Worm (Caenorhabditis elegans): ENCODE measurements around the gene Y37E11B.7.

The Y37E11B.7 gene

ce11 chrIV:3628896-3629641 lies 29.1 kb upstream of the Y37E11B.7 start:
- TF ChIP-seq nhr-42 (GFP tag; IDR thresholded peaks at IDR 0.05): no peak
- TF ChIP-seq ceh-28 (tag; optimal IDR thresholded peaks at IDR 0.05): peak; percentile 87
- no peak for TF ChIP-seq lsy-2 (tag; optimal IDR thresholded peaks at IDR 0.05)
- TF ChIP-seq egl-43 (GFP tag; IDR thresholded peaks at IDR 0.05): no peak
- no peak for TF ChIP-seq T26A8.4 (GFP tag; IDR thresholded peaks at IDR 0.05)
- TF ChIP-seq unc-62 (GFP tag; optimal IDR thresholded peaks at IDR 0.05 in 1 of 2): no peak
- no peak for TF ChIP-seq unc-62 (tag; optimal IDR thresholded peaks at IDR 0.05)
- TF ChIP-seq madf-9 (GFP tag; conservative IDR thresholded peaks at IDR 0.05): no peak
- TF ChIP-seq tra-1 (GFP tag; IDR thresholded peaks at IDR 0.05): no peak
- TF ChIP-seq lin-15B (tag; optimal IDR thresholded peaks at IDR 0.05): no peak
- TF ChIP-seq zag-1 (tag; optimal IDR thresholded peaks at IDR 0.05): no peak
- no peak for TF ChIP-seq zip-2 (tag; optimal IDR thresholded peaks at IDR 0.05)
- TF ChIP-seq vab-7 (GFP tag; IDR thresholded peaks at IDR 0.05): no peak
- peak; percentile 86 for TF ChIP-seq set-16 (GFP tag; IDR thresholded peaks at IDR 0.05)

DNA sequence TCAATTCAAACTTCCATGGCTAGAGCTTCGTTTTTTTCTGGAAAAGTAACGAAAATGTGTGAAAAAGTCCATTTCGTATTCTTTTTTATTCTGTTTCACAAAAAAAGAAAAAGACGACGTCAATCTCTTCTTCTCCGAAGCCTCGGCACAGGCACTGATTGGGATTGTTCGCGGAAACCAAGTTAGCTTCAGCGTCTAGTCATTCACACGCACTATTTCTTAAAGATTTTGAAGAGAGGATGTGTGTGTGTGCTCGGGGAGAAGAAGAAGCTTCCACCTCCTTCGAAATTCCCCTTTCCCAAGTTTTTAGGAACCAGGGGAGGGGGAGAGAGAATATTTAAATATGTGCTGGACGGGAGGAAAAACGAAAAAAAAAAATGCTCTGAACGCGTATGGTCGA lies 26.5 kb upstream of the Y37E11B.7 start:
- TF ChIP-seq ces-1 (GFP tag; optimal IDR thresholded peaks at IDR 0.05): peak; percentile 58
- TF ChIP-seq hlh-11 (tag; optimal IDR thresholded peaks at IDR 0.05): no peak
- TF ChIP-seq fkh-10 (GFP tag; optimal IDR thresholded peaks at IDR 0.05): peak; percentile 47
- TF ChIP-seq lin-15B (tag; optimal IDR thresholded peaks at IDR 0.05): no peak
- no peak for TF ChIP-seq nhr-28 (tag; optimal IDR thresholded peaks at IDR 0.05)
- no peak for TF ChIP-seq duxl-1 (tag; optimal IDR thresholded peaks at IDR 0.05; ENCODE audit: poor library complexity)
- TF ChIP-seq aha-1 (tag): no peak
- TF ChIP-seq lsy-2 (tag; optimal IDR thresholded peaks at IDR 0.05): no peak

DNA sequence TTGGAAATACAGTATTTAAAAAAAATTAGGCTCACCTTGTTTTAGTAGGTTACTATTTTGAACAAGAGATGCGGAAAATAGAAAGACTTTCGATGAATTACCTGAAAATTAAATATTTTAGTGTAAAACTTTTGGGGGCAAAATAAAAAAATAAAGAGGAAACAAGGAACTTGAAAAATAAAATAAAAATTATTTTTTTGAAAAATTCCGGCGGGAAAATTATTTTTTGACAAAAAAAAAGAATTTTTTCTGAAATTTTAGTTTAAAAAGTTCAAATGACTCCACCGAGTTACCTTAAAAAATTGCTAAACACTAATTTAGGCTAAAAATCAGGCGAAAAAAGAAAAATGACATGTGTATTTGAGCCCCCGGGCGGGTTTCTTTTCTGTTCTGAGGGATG lies 24.6 kb upstream of the Y37E11B.7 start, which contains the start of the genes cha-1 and unc-17:
TSS of gene cha-1 (minus strand) at position 101 of the 400 bp plus-strand sequence.
TSS of gene unc-17 (minus strand) at position 103 of the 400 bp plus-strand sequence.
- no peak for TF ChIP-seq ama-1 (optimal IDR thresholded peaks at IDR 0.05)
- no peak for TF ChIP-seq nhr-76 (tag; optimal IDR thresholded peaks at IDR 0.05)
- TF ChIP-seq ztf-7 (tag; optimal IDR thresholded peaks at IDR 0.05): no peak
- TF ChIP-seq zag-1 (tag; optimal IDR thresholded peaks at IDR 0.05): no peak
- no peak for TF ChIP-seq fkh-10 (GFP tag; optimal IDR thresholded peaks at IDR 0.05)
- no peak for TF ChIP-seq skn-1 (tag; optimal IDR thresholded peaks at IDR 0.05)

DNA sequence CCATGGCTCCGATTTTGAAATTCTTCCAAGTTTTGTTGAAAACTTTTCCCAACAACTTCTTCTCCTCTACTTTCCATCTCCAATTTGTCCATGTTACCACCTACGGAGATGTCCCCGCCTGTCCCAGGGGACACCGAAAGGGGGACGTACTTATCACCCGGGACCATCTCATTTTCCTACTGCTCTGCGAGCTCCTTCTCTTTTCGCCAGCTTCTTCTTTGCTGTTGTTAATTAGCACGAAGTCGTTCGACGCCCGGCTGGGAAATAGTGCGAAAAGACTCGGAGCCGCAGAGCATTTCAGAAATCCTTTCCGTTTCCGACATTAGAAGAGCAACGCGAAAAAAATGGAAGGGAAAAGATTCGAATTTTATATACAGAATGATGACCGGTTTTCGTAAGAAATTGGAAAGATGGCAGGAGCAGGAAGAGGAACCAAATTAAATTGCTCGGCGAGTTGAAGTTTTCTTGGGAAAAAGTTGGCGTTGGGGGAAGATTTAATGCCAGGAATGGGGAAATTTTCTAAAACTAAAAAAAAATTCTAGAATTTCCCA lies 21.9 kb upstream of the Y37E11B.7 start:
- TF ChIP-seq ctbp-1 (GFP tag; IDR thresholded peaks at IDR 0.05) (peak; percentile 9; the same call in 1 of the 2 replicates), saeg-2 (GFP tag; IDR thresholded peaks at IDR 0.05) (no peak), aha-1 (tag) (peak; percentile 67), unc-62 (GFP tag; optimal IDR thresholded peaks at IDR 0.05 in 1 of 2) (peak in 1 of 2 experiments; percentile 57), unc-62 (tag; optimal IDR thresholded peaks at IDR 0.05) (no peak), snpc-4 (tag; optimal IDR thresholded peaks at IDR 0.05) (no peak), egl-43 (GFP tag; IDR thresholded peaks at IDR 0.05) (0 out of 2 replicates have a peak, but pooled peaks have one; percentile 23)

DNA sequence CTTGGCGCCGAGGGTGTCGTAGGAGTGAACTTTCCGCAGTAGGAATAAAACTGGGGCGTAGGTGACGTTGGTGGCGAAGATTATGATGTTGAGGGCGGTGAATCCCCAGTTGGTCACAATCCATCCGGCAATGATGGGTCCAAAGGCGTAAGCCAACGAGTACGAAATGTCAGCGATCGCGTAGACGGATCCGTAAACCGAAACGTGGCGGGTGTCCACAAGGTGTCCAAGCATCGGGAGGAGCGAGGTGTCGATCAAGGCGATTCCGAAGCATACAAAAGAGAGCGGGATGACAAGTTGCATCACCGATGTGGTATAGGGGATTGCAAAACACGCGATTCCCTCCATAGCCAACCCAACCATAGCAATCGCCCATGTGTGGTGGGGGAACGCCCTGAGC lies 18.8 kb upstream of the Y37E11B.7 start:
- TF ChIP-seq daf-19 (GFP tag; conservative IDR thresholded peaks at IDR 0.05): no peak
- TF ChIP-seq lin-1 (GFP tag; IDR thresholded peaks at IDR 0.05): no peak
- TF ChIP-seq mep-1 (tag; optimal IDR thresholded peaks at IDR 0.05): no peak
- TF ChIP-seq ama-1 (optimal IDR thresholded peaks at IDR 0.05): no peak
- no peak for TF ChIP-seq zfp-3 (GFP tag; conservative IDR thresholded peaks at IDR 0.05)
- no peak for TF ChIP-seq arid-1 (GFP tag; conservative IDR thresholded peaks at IDR 0.05)
- no peak for TF ChIP-seq F44E2.7 (GFP tag; IDR thresholded peaks at IDR 0.05)
- TF ChIP-seq nhr-76 (tag; optimal IDR thresholded peaks at IDR 0.05): no peak
- TF ChIP-seq skn-1 (tag; optimal IDR thresholded peaks at IDR 0.05): no peak
- no peak for TF ChIP-seq rbr-2 (tag; optimal IDR thresholded peaks at IDR 0.05)
- TF ChIP-seq F26F4.8 (GFP tag; conservative IDR thresholded peaks at IDR 0.05): no peak
- TF ChIP-seq daf-12 (tag; optimal IDR thresholded peaks at IDR 0.05): no peak
- no peak for TF ChIP-seq fkh-10 (GFP tag; optimal IDR thresholded peaks at IDR 0.05)
